Worm (Caenorhabditis elegans): ENCODE measurements around the gene vps-11.

ce11 chrII:10829081-10829480 lies 35.8 kb upstream of the vps-11 start, which contains the start of gene VM106R.1:
- TF ChIP-seq dve-1 (tag; optimal IDR thresholded peaks at IDR 0.05) = no peak
- TF ChIP-seq hlh-30 (tag; optimal IDR thresholded peaks at IDR 0.05; ENCODE audit: insufficient read depth) = no peak
- no peak for TF ChIP-seq gmeb-2 (tag; optimal IDR thresholded peaks at IDR 0.05)
- TF ChIP-seq pros-1 (tag; optimal IDR thresholded peaks at IDR 0.05) = no peak
